Worm (Caenorhabditis elegans) whole organism, early embryonic: ENCODE measurements around the gene C45G9.4.

Experiments
- B0310.2 ChIP-seq: sonication (generic microtip); optimal IDR thresholded peaks from 2 replicates; lab custom pipeline; 2016; ENCODE audit warnings: mild to moderate bottlenecking, missing genetic modification characterization, missing compliant biosample characterization
- F13C5.2 ChIP-seq: sonication (generic microtip); optimal IDR thresholded peaks from 2 replicates; lab custom pipeline; 2017; ENCODE audit warnings: mild to moderate bottlenecking, missing genetic modification characterization, inconsistent platforms, missing compliant biosample characterization
- aly-1 ChIP-seq: sonication (generic microtip); optimal IDR thresholded peaks from 2 replicates; lab custom pipeline; 2016; ENCODE audit warnings: missing genetic modification characterization, missing compliant biosample characterization
- ama-1 ChIP-seq: fragments of 150-350 bp; optimal IDR thresholded peaks from 2 replicates; lab custom pipeline; 2014
- ceh-13 ChIP-seq: fragments of 200-800 bp; sonication (Bioruptor generic); optimal IDR thresholded peaks from 2 replicates; lab custom pipeline; 2018; ENCODE audit warnings: mild to moderate bottlenecking, missing genetic modification characterization, missing compliant biosample characterization
- ceh-36 ChIP-seq: sonication (generic microtip); optimal IDR thresholded peaks from 2 replicates; lab custom pipeline; 2016; ENCODE audit warnings: missing genetic modification characterization, inconsistent platforms, missing compliant biosample characterization
- ets-7 ChIP-seq: sonication (generic microtip); optimal IDR thresholded peaks from 2 replicates; lab custom pipeline; 2016; ENCODE audit warnings: missing genotype, missing genetic modification characterization, missing compliant biosample characterization
- flt-1 ChIP-seq: fragments of 200-800 bp; sonication (Bioruptor generic); IDR thresholded peaks from 2 replicates; pipeline ENCODE4 v1.3.6; 2022; ENCODE audit warnings: missing genetic modification characterization, missing compliant biosample characterization
- hmbx-1 ChIP-seq: sonication (generic microtip); optimal IDR thresholded peaks from 2 replicates; lab custom pipeline; 2016; ENCODE audit warnings: mild to moderate bottlenecking, missing genetic modification characterization, missing compliant biosample characterization
- hmg-4 ChIP-seq: fragments of 200-800 bp; sonication (Bioruptor generic); optimal IDR thresholded peaks from 2 replicates; lab custom pipeline; 2018; ENCODE audit warnings: mild to moderate bottlenecking, missing genetic modification characterization, missing compliant biosample characterization
- hnd-1 ChIP-seq: sonication (generic microtip); optimal IDR thresholded peaks from 2 replicates; lab custom pipeline; 2016; ENCODE audit warnings: missing genetic modification characterization, missing compliant biosample characterization
- pes-1 ChIP-seq: fragments of 200-800 bp; sonication (Bioruptor generic); IDR thresholded peaks from 2 replicates; pipeline ENCODE4 v1.3.6; 2022; ENCODE audit warnings: missing genetic modification reagents, missing genetic modification characterization, missing compliant biosample characterization
- scrt-1 ChIP-seq: fragments of 200-800 bp; sonication (Bioruptor generic); IDR thresholded peaks from 2 replicates; pipeline ENCODE4 v1.3.6; 2022; ENCODE audit warnings: missing genetic modification characterization, missing compliant biosample characterization
- sea-1 ChIP-seq: fragments of 200-800 bp; sonication (Bioruptor generic); conservative IDR thresholded peaks from 2 replicates; pipeline ENCODE4 v1.3.6; 2022; ENCODE audit warnings: missing genetic modification characterization, missing compliant biosample characterization
- tbx-11 ChIP-seq: fragments of 200-800 bp; sonication (Bioruptor generic); IDR thresholded peaks from 2 replicates; pipeline ENCODE4 v1.3.6; 2022; ENCODE audit warnings: missing genetic modification characterization, missing compliant biosample characterization
- tbx-37 ChIP-seq: fragments of 200-800 bp; sonication (Bioruptor generic); conservative IDR thresholded peaks from 2 replicates; pipeline ENCODE4 v1.3.6; 2022; ENCODE audit warnings: missing genetic modification reagents, missing genetic modification characterization, missing compliant biosample characterization
- tra-4 ChIP-seq: sonication (generic microtip); optimal IDR thresholded peaks from 2 replicates; lab custom pipeline; 2017; ENCODE audit warnings: missing genetic modification characterization, missing compliant biosample characterization

The C45G9.4 gene

DNA sequence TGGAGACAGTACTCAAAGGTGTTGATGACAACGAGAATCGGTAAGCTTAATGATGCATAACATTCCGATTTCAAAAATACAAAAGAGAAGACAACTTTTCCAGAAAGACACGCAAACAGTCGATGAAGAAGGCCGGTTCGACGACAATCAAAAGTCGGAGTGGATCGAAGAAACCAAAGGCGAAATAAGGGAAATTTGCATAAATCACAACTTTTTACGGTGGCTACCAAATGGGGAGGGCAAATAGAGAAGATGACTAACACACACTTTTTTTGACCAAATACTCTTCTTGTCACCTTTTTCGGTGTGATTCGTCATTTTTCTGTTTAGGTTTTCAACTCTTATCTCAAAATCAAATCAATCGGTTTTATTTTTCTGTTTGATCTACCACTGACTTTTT, 26.3 kb upstream of the C45G9.4 start, which contains the start of gene C45G9.6:
C45G9.6 (plus strand) TSS at position 301 of the 400 bp plus-strand sequence.
- TF ChIP-seq hnd-1 (tag; lab: Kevin White, UChicago) (no peak), ets-7 (no peak), tbx-11 (no peak), tra-4 (tag; lab: Kevin White, UChicago) (no peak), sea-1 (GFP tag; lab: Robert Waterston, UW) (no peak), B0310.2 (tag; lab: Kevin White, UChicago) (no peak), flt-1 (GFP tag; lab: Robert Waterston, UW) (no peak), aly-1 (tag; lab: Kevin White, UChicago) (no peak), F13C5.2 (no peak), ceh-13 (GFP tag; lab: Kevin White, UChicago) (no peak), pes-1 (GFP tag; lab: Robert Waterston, UW) (no peak), ceh-36 (tag; lab: Kevin White, UChicago) (no peak)

DNA sequence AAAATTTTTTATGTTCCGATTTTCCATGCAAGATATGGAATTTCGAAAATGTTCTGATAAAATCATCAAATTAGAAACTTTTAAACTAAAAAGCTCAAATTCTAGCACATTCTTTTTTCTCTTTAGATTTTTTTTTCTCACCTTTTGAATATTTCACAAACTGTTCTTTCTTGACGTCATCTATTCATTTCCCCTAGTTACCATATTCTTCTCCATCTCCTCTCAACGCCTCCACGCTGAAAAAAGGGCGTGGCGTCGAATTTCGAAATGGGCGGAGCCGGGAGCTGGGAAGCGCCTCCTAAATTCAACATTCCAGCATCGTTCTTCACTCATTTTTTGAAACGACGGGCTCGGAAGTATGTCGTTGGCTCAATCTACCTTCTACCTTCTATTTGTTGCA, 20.4 kb upstream of the C45G9.4 start, which contains the start of gene nlp-43:
nlp-43 (plus strand) TSS at position 301 of the 400 bp plus-strand sequence.
- TF ChIP-seq aly-1 (tag; lab: Kevin White, UChicago) (no peak), hmg-4 (no peak), hnd-1 (tag; lab: Kevin White, UChicago) (no peak), B0310.2 (tag; lab: Kevin White, UChicago) (no peak), ama-1 (lab: Kevin White, UChicago) (no peak), flt-1 (GFP tag; lab: Robert Waterston, UW) (no peak), F13C5.2 (no peak), ceh-36 (tag; lab: Kevin White, UChicago) (no peak), tbx-11 (no peak), pes-1 (GFP tag; lab: Robert Waterston, UW) (no peak), hmbx-1 (tag; lab: Kevin White, UChicago) (no peak), sea-1 (GFP tag; lab: Robert Waterston, UW) (no peak)

DNA sequence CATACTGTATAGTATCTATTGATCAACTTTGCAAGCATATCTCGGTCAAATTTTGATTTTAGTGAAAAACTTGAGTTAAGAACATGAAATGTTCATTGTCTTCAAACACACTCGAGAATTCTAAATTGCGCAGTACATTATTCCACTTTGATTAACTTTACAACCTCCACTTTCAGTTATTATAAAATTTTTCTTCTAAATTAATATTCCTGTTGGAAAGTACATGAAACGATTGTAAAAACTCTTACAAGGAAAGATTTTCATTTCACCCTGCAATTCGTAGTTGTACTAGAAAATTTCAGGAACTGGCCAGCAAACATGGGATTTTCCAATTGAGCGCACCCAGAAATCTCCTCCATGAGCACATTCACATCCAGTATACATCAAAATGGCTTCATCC, 17.8 kb upstream of the C45G9.4 start, which contains the start of gene C45G9.14:
C45G9.14 (plus strand) TSS at position 301 of the 400 bp plus-strand sequence.
- TF ChIP-seq aly-1 (tag; lab: Kevin White, UChicago) (no peak), tbx-37 (GFP tag; lab: Robert Waterston, UW) (no peak), pes-1 (GFP tag; lab: Robert Waterston, UW) (no peak), tbx-11 (no peak), scrt-1 (GFP tag; lab: Robert Waterston, UW) (no peak)

DNA sequence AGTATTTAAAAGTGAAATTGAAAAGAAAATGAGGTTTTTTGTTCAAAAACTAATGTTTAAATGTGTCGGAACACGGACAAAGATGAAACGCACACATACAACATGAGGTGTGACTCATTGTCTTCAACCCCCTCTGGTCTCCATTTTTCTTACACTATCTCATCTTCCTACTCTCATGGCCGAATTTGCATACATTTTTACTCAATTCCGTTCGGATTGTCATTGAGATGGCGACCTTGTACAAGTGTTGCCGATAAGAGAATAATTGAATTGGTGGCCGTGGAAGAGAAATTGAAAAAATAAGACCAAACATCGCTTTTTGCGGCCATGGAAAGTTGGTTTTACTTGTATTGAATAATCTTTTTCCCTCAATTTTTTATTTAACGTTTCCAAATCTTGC, 15.3 kb upstream of the C45G9.4 start, which contains the start of gene txbp-3:
txbp-3 (minus strand) TSS at position 285 of the 400 bp plus-strand sequence.
- no peak for TF ChIP-seq pes-1 (GFP tag; lab: Robert Waterston, UW)
- TF ChIP-seq sea-1 (GFP tag; lab: Robert Waterston, UW), result no peak
- no peak for TF ChIP-seq hnd-1 (tag; lab: Kevin White, UChicago)
- TF ChIP-seq F13C5.2, result no peak
- TF ChIP-seq scrt-1 (GFP tag; lab: Robert Waterston, UW), result no peak
- TF ChIP-seq hmbx-1 (tag; lab: Kevin White, UChicago), result no peak
- TF ChIP-seq ama-1 (lab: Kevin White, UChicago), result no peak

DNA sequence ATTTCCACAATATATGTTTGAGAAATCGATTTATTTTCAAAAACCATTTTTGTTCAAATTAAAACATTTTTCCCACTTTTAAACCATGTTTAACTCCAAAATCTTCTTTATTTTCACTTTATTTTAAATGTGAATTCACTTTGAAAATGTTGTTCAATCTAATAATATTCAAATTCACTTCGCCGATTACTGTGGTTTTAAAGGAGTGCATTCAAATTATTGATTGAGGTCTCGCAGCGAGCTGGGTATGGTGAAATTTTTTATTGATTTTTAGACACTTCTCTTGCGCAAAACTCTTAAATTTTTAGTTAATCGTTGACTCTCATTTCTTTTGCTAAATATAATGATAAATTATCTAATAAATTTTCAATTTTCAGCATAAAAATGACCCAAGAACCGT, 14.8 kb upstream of the C45G9.4 start, which contains the start of gene C45G9.5:
C45G9.5 (plus strand) TSS at position 378 of the 400 bp plus-strand sequence.
- TF ChIP-seq flt-1 (GFP tag; lab: Robert Waterston, UW) (no peak), ceh-36 (tag; lab: Kevin White, UChicago) (no peak), aly-1 (tag; lab: Kevin White, UChicago) (no peak), ama-1 (lab: Kevin White, UChicago) (no peak), ets-7 (no peak), pes-1 (GFP tag; lab: Robert Waterston, UW) (no peak), tbx-11 (no peak)

DNA sequence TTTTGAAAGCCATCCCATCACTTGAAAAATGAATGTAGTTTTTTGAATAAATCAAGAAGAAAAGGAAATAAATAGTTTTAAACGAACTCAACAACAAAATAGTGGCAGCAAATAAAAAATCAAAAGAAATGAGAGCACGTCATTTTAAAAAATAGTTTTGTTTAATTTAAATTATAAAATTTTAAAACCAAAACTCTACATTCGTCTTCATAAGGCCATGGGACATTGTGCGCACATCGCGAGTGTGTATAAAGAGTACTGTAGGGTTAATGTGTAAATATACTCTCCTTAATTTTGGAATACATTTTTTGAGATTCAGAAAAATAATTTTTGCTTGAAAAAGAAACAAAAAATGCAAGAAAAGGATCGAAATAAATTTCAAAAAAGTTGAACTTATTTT, 10.6 kb upstream of the C45G9.4 start, which contains the start of gene C45G9.15:
C45G9.15 (minus strand) TSS at position 101 of the 400 bp plus-strand sequence.
- TF ChIP-seq ama-1 (lab: Kevin White, UChicago), result no peak
- TF ChIP-seq flt-1 (GFP tag; lab: Robert Waterston, UW), result no peak
- TF ChIP-seq aly-1 (tag; lab: Kevin White, UChicago), result no peak
- TF ChIP-seq F13C5.2, result no peak
- TF ChIP-seq hnd-1 (tag; lab: Kevin White, UChicago), result no peak
- TF ChIP-seq sea-1 (GFP tag; lab: Robert Waterston, UW), result no peak
- TF ChIP-seq ets-7, result no peak
- no peak for TF ChIP-seq tra-4 (tag; lab: Kevin White, UChicago)
- TF ChIP-seq scrt-1 (GFP tag; lab: Robert Waterston, UW), result no peak
- TF ChIP-seq pes-1 (GFP tag; lab: Robert Waterston, UW), result no peak
- TF ChIP-seq tbx-11, result no peak
- no peak for TF ChIP-seq B0310.2 (tag; lab: Kevin White, UChicago)
- TF ChIP-seq ceh-13 (GFP tag; lab: Kevin White, UChicago), result no peak
- TF ChIP-seq ceh-36 (tag; lab: Kevin White, UChicago), result no peak
- TF ChIP-seq tbx-37 (GFP tag; lab: Robert Waterston, UW), result no peak
- no peak for TF ChIP-seq hmbx-1 (tag; lab: Kevin White, UChicago)
- no peak for TF ChIP-seq hmg-4

DNA sequence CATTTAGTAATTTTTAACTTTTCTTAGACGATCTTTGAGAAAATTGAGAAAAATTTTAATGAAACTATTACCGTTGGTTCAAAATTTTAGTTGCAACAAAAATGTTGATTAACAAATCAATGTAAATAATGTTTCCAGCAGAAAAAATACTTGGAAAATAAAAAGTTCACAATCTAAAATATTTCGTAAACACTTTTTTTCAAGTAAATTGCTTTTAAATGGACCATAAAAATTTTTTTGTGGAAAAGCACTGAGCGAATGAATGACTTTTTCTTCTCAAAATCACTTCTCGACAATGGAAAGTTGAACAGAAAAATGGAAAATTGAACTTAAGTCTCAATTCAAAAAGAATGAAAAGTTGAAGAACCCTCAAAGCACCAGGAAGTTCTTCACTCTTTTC, 9.0 kb upstream of the C45G9.4 start, which contains the start of gene C45G9.8:
C45G9.8 (minus strand) TSS at position 101 of the 400 bp plus-strand sequence.
- TF ChIP-seq ceh-36 (tag; lab: Kevin White, UChicago), result no peak
- no peak for TF ChIP-seq ceh-13 (GFP tag; lab: Kevin White, UChicago)
- TF ChIP-seq scrt-1 (GFP tag; lab: Robert Waterston, UW), result no peak
- TF ChIP-seq ama-1 (lab: Kevin White, UChicago), result no peak
- TF ChIP-seq F13C5.2, result no peak
- TF ChIP-seq pes-1 (GFP tag; lab: Robert Waterston, UW), result no peak
- no peak for TF ChIP-seq hmbx-1 (tag; lab: Kevin White, UChicago)
- no peak for TF ChIP-seq tra-4 (tag; lab: Kevin White, UChicago)
- no peak for TF ChIP-seq flt-1 (GFP tag; lab: Robert Waterston, UW)
- TF ChIP-seq ets-7, result no peak
- no peak for TF ChIP-seq B0310.2 (tag; lab: Kevin White, UChicago)
- TF ChIP-seq aly-1 (tag; lab: Kevin White, UChicago), result no peak
- TF ChIP-seq tbx-11, result no peak
- TF ChIP-seq hnd-1 (tag; lab: Kevin White, UChicago), result no peak
- no peak for TF ChIP-seq hmg-4
